Worm (Caenorhabditis elegans) whole organism, L4 larva: Measurements from ENCODE around the gene Y57A10A.5.

Source experiments
- F10B5.3 ChIP-seq: sonication (generic microtip); optimal IDR thresholded peaks from 2 replicates; lab custom pipeline; 2016; ENCODE audit warnings: mild to moderate bottlenecking, missing genetic modification characterization, missing compliant biosample characterization
- F26F4.8 ChIP-seq: fragments of 200-800 bp; sonication (Bioruptor generic); conservative IDR thresholded peaks from 2 replicates; pipeline ENCODE4 v1.3.6; 2022; ENCODE audit warnings: missing genetic modification characterization, missing compliant biosample characterization
- ama-1 ChIP-seq: fragments of 150-350 bp; optimal IDR thresholded peaks from 2 replicates; lab custom pipeline; 2014; ENCODE audit warnings: inconsistent platforms, mixed read lengths
- ceh-44 ChIP-seq: fragments of 200-800 bp; sonication (Bioruptor generic); IDR thresholded peaks from 2 replicates; pipeline ENCODE4 v1.3.6; 2022; ENCODE audit warnings: missing genetic modification reagents, missing genetic modification characterization, missing compliant biosample characterization
- fkh-10 ChIP-seq: fragments of 150-350 bp; optimal IDR thresholded peaks from 2 replicates; lab custom pipeline; 2014; ENCODE audit warnings: missing biosample characterization, missing genetic modification reagents, missing genetic modification characterization
- hmg-1.1 ChIP-seq: fragments of 200-800 bp; sonication (Bioruptor generic); IDR thresholded peaks from 2 replicates; pipeline ENCODE4 v1.3.6; 2022; ENCODE audit warnings: missing genetic modification reagents, missing genetic modification characterization, missing compliant biosample characterization
- nhr-42 ChIP-seq: fragments of 200-800 bp; sonication (Bioruptor generic); IDR thresholded peaks from 2 replicates; pipeline ENCODE4 v1.3.6; 2022; ENCODE audit warnings: missing genetic modification characterization, missing compliant biosample characterization
- pqm-1 ChIP-seq: sonication (generic microtip); optimal IDR thresholded peaks from 2 replicates; lab custom pipeline; 2017; ENCODE audit warnings: missing biosample characterization, missing genetic modification characterization
- unc-39 ChIP-seq: sonication (generic microtip); optimal IDR thresholded peaks from 2 replicates; lab custom pipeline; 2017; ENCODE audit warnings: missing biosample characterization, missing genetic modification characterization

ce11 chrII:12204617-12205016 is 50.3 kb downstream of the Y57A10A.5 start:
- no peak for TF ChIP-seq F26F4.8 (GFP tag; lab: Robert Waterston, UW)
- no peak for TF ChIP-seq ama-1
- no peak for TF ChIP-seq F10B5.3 (tag; lab: Kevin White, UChicago)
- no peak for TF ChIP-seq ceh-44 (GFP tag; lab: Robert Waterston, UW)
- TF ChIP-seq pqm-1 (tag; lab: Kevin White, UChicago) = no peak
- no peak for TF ChIP-seq hmg-1.1 (GFP tag; lab: Robert Waterston, UW)
- TF ChIP-seq unc-39 (tag; lab: Kevin White, UChicago) = no peak
- TF ChIP-seq nhr-42 (GFP tag; lab: Robert Waterston, UW) = no peak
- TF ChIP-seq fkh-10 (GFP tag; lab: Kevin White, UChicago) = no peak
